Fruit fly (Drosophila melanogaster): ENCODE results near the gene CG42752.

dm6 chr2L:18742710-18743109 is 2.8 kb upstream of the CG42752 start:
- TF ChIP-seq CG14711 (tag; optimal IDR thresholded peaks at IDR 0.05) (no peak), CG1620 (GFP tag; optimal IDR thresholded peaks at IDR 0.05) (no peak), ovo (GFP tag; optimal IDR thresholded peaks at IDR 0.05) (no peak), Hr96 (GFP tag; optimal IDR thresholded peaks at IDR 0.05) (no peak), bab1 (GFP tag; optimal IDR thresholded peaks at IDR 0.05) (no peak), CG33017 (tag; optimal IDR thresholded peaks at IDR 0.05) (no peak), CG11617 (GFP tag; optimal IDR thresholded peaks at IDR 0.05) (no peak), CG5204 (GFP tag; optimal IDR thresholded peaks at IDR 0.05) (no peak), CG7101 (tag; optimal IDR thresholded peaks at IDR 0.05) (no peak)
